Fruit fly (Drosophila melanogaster) whole organism, embryonic: ENCODE measurements around the gene Rpt6.

Source experiments
- CG3726 ChIP-seq: fragments of 200-800 bp; sonication (Bioruptor generic); IDR thresholded peaks from 3 replicates; pipeline ENCODE4, ENCODE4 v1.3.6; 2022; ENCODE audit warnings: missing biosample characterization, missing genetic modification characterization
- CG6765 ChIP-seq: fragments of 200-800 bp; sonication (Bioruptor generic); optimal IDR thresholded peaks from 3 replicates; lab custom pipeline; 2017; ENCODE audit warnings: missing biosample characterization, mild to moderate bottlenecking, missing genetic modification characterization
- Dll ChIP-seq: fragments of 200-800 bp; sonication (Bioruptor generic); IDR thresholded peaks from 4 replicates; pipeline ENCODE4 v1.3.6; 2022; ENCODE audit warnings: missing biosample characterization, missing genetic modification characterization; ENCODE audit not compliant: partially characterized antibody
- sisA ChIP-seq: fragments of 200-800 bp; sonication (Bioruptor generic); IDR thresholded peaks from 2 replicates; pipeline ENCODE4 v1.3.6; 2022; ENCODE audit warnings: missing biosample characterization, missing genetic modification characterization
- wek ChIP-seq: fragments of 200-800 bp; sonication (Bioruptor generic); optimal IDR thresholded peaks from 3 replicates; lab custom pipeline; 2018; ENCODE audit warnings: missing biosample characterization, mild to moderate bottlenecking, missing genetic modification characterization, moderate library complexity
- zfh2 ChIP-seq: fragments of 200-800 bp; sonication (Bioruptor generic); optimal IDR thresholded peaks from 2 replicates; lab custom pipeline; 2016; ENCODE audit warnings: missing biosample characterization, missing genetic modification characterization

- TF ChIP-seq wek (no peak), Dll (GFP tag; lab: Robert Waterston, UW) (no peak), sisA (GFP tag; lab: Robert Waterston, UW) (no peak), CG3726 (GFP tag; lab: Robert Waterston, UW) (no peak), CG6765 (GFP tag; lab: Kevin White, UChicago) (no peak), zfh2 (GFP tag; lab: Kevin White, UChicago) (no peak)
Observed at dm6 chrX:21337057-21337456, 21.2 kb downstream of the Rpt6 start.
